Worm (Caenorhabditis elegans) whole organism, L1 larva: ENCODE results near the gene ZK354.7.

ENCODE experiments used
- alr-1 ChIP-seq: fragments of 200-800 bp; sonication (Bioruptor generic); optimal IDR thresholded peaks from 2 replicates; lab custom pipeline; 2018; ENCODE audit warnings: borderline replicate concordance, mild to moderate bottlenecking, missing genetic modification characterization, missing compliant biosample characterization
- aly-2 ChIP-seq: fragments of 150-350 bp; optimal IDR thresholded peaks from 2 replicates; lab custom pipeline; 2014; ENCODE audit warnings: missing biosample characterization, missing genetic modification characterization
- ama-1 ChIP-seq: fragments of 150-350 bp; optimal IDR thresholded peaks from 2 replicates; lab custom pipeline; 2014
- ceh-88 ChIP-seq: fragments of 200-800 bp; sonication (Bioruptor generic); IDR thresholded peaks from 2 replicates; pipeline ENCODE4 v1.3.6; 2022; ENCODE audit warnings: missing genetic modification characterization, missing compliant biosample characterization
- hlh-4 ChIP-seq: sonication (generic microtip); optimal IDR thresholded peaks from 2 replicates; lab custom pipeline; 2016; ENCODE audit warnings: mild to moderate bottlenecking, missing genetic modification characterization, missing compliant biosample characterization
- jun-1 ChIP-seq: fragments of 150-350 bp; optimal IDR thresholded peaks from 2 replicates; lab custom pipeline; 2014; ENCODE audit warnings: missing biosample characterization, missing genetic modification reagents, missing genetic modification characterization
- lin-39 ChIP-seq: fragments of 150-350 bp; optimal IDR thresholded peaks from 2 replicates; lab custom pipeline; 2014; ENCODE audit warnings: missing biosample characterization, missing genetic modification reagents, missing genetic modification characterization
- nhr-11 ChIP-seq: fragments of 150-350 bp; optimal IDR thresholded peaks from 2 replicates; lab custom pipeline; 2014; ENCODE audit warnings: missing biosample characterization, missing genetic modification characterization
- nhr-12 ChIP-seq: sonication (generic microtip); optimal IDR thresholded peaks from 2 replicates; lab custom pipeline; 2017; ENCODE audit warnings: missing biosample characterization, missing genetic modification characterization
- unc-86 ChIP-seq: sonication (generic microtip); optimal IDR thresholded peaks from 2 replicates; lab custom pipeline; 2016; ENCODE audit warnings: missing genetic modification characterization, missing compliant biosample characterization

- no peak for TF ChIP-seq lin-39
- TF ChIP-seq ceh-88 (GFP tag; lab: Robert Waterston, UW) = no peak
- no peak for TF ChIP-seq aly-2 (tag; lab: Kevin White, UChicago)
- no peak for TF ChIP-seq ama-1 (lab: Kevin White, UChicago)
- no peak for TF ChIP-seq jun-1
- TF ChIP-seq unc-86 (tag; lab: Kevin White, UChicago) = no peak
- no peak for TF ChIP-seq hlh-4 (tag; lab: Kevin White, UChicago)
- TF ChIP-seq nhr-12 = no peak
- TF ChIP-seq alr-1 (tag; lab: Kevin White, UChicago) = no peak
- no peak for TF ChIP-seq nhr-11
Observed at ce11 chrIV:5309742-5310141, 6.8 kb upstream of the ZK354.7 start, which contains the start of gene ZK354.3.
